Worm (Caenorhabditis elegans) whole organism, young adult: ENCODE results near the gene M70.2.

Experiments used
- B0019.2 ChIP-seq: fragments of 200-800 bp; sonication (Bioruptor generic); conservative IDR thresholded peaks from 2 replicates; pipeline ENCODE4 v1.3.6; 2022; ENCODE audit warnings: missing genetic modification reagents, missing genetic modification characterization, missing compliant biosample characterization
- B0261.1 ChIP-seq: sonication (generic microtip); optimal IDR thresholded peaks from 2 replicates; lab custom pipeline; 2016; ENCODE audit warnings: mild to moderate bottlenecking, missing genetic modification characterization, moderate library complexity, missing compliant biosample characterization
- C06A6.2 ChIP-seq: fragments of 200-800 bp; sonication (Bioruptor generic); conservative IDR thresholded peaks from 2 replicates; pipeline ENCODE4 v1.3.6; 2022; ENCODE audit warnings: missing genetic modification characterization, missing compliant biosample characterization
- F22D6.2 ChIP-seq: sonication (generic microtip); optimal IDR thresholded peaks from 2 replicates; lab custom pipeline; 2016; ENCODE audit warnings: mild to moderate bottlenecking, missing genetic modification characterization, missing compliant biosample characterization
- F33H1.4 ChIP-seq: fragments of 200-800 bp; sonication (Bioruptor generic); IDR thresholded peaks from 2 replicates; pipeline ENCODE4 v1.3.6; 2022; ENCODE audit warnings: missing genetic modification reagents, missing genetic modification characterization, missing compliant biosample characterization
- F39B2.1 ChIP-seq: fragments of 200-800 bp; sonication (Bioruptor generic); IDR thresholded peaks from 2 replicates; pipeline ENCODE4 v1.3.6; 2022; ENCODE audit warnings: missing genetic modification reagents, missing genetic modification characterization, missing compliant biosample characterization
- F49E8.2 ChIP-seq: sonication (generic microtip); optimal IDR thresholded peaks from 3 replicates; lab custom pipeline; 2017; ENCODE audit warnings: missing genetic modification characterization, mild to moderate bottlenecking, missing compliant biosample characterization, antibody characterized with exemption, moderate library complexity; ENCODE audit not compliant: insufficient read depth
- T26A5.8 ChIP-seq: sonication (generic microtip); optimal IDR thresholded peaks from 2 replicates; lab custom pipeline; 2016; ENCODE audit warnings: missing genetic modification characterization, missing compliant biosample characterization
- Y79H2A.3 ChIP-seq: fragments of 200-800 bp; sonication (Bioruptor generic); conservative IDR thresholded peaks from 2 replicates; pipeline ENCODE4 v1.3.6; 2022; ENCODE audit warnings: missing genetic modification reagents, missing genetic modification characterization, missing compliant biosample characterization
- ZK185.1 ChIP-seq: sonication (generic microtip); optimal IDR thresholded peaks from 2 replicates; lab custom pipeline; 2016; ENCODE audit warnings: mild to moderate bottlenecking, missing genetic modification characterization, missing compliant biosample characterization; ENCODE audit not compliant: poor library complexity, severe bottlenecking
- ama-1 ChIP-seq, 3 experiments: fragments of 150-350 bp in 1 of 3; sonication (generic microtip) in 2 of 3; optimal IDR thresholded peaks; 2 replicates each; lab custom pipeline; 2014 to 2018; ENCODE audit warnings: missing biosample characterization in 2 of 3, missing genetic modification characterization in 2 of 3, missing genetic modification reagents in 2 of 3
- atf-7 ChIP-seq: sonication (generic microtip); optimal IDR thresholded peaks from 2 replicates; lab custom pipeline; 2017; ENCODE audit warnings: mild to moderate bottlenecking, missing genetic modification characterization, missing compliant biosample characterization
- attf-3 ChIP-seq: fragments of 200-800 bp; sonication (Bioruptor generic); conservative IDR thresholded peaks from 2 replicates; pipeline ENCODE4 v1.3.6; 2022; ENCODE audit warnings: missing genetic modification reagents, missing genetic modification characterization, missing compliant biosample characterization
- bed-2 ChIP-seq: fragments of 200-800 bp; sonication (Bioruptor generic); IDR thresholded peaks from 2 replicates; pipeline ENCODE4 v1.3.6; 2022; ENCODE audit warnings: missing genetic modification reagents, missing genetic modification characterization, missing compliant biosample characterization
- die-1 ChIP-seq: sonication (generic microtip); optimal IDR thresholded peaks from 2 replicates; lab custom pipeline; 2016; ENCODE audit warnings: missing genotype, mild to moderate bottlenecking, missing genetic modification characterization, missing compliant biosample characterization
- egrh-3 ChIP-seq: fragments of 200-800 bp; sonication (Bioruptor generic); IDR thresholded peaks from 2 replicates; pipeline ENCODE4 v1.3.6; 2022; ENCODE audit warnings: missing genetic modification reagents, missing genetic modification characterization, missing compliant biosample characterization
- ekl-4 ChIP-seq: fragments of 200-800 bp; sonication (Bioruptor generic); IDR thresholded peaks from 2 replicates; pipeline ENCODE4 v1.3.6; 2022; ENCODE audit warnings: missing genetic modification reagents, missing genetic modification characterization, missing compliant biosample characterization
- fkh-3 ChIP-seq: sonication (generic microtip); optimal IDR thresholded peaks from 2 replicates; lab custom pipeline; 2016; ENCODE audit warnings: mild to moderate bottlenecking, missing genetic modification characterization, missing compliant biosample characterization
- him-1 ChIP-seq: sonication (generic microtip); optimal IDR thresholded peaks from 2 replicates; lab custom pipeline; 2016; ENCODE audit warnings: missing genotype, missing genetic modification reagents, missing genetic modification characterization, missing compliant biosample characterization
- lag-1 ChIP-seq: fragments of 200-800 bp; sonication (Bioruptor generic); IDR thresholded peaks from 2 replicates; pipeline ENCODE4 v1.3.6; 2022; ENCODE audit warnings: missing genetic modification reagents, missing genetic modification characterization, missing compliant biosample characterization
- let-526 ChIP-seq: fragments of 200-800 bp; sonication (Bioruptor generic); IDR thresholded peaks from 2 replicates; pipeline ENCODE4 v1.3.6; 2022; ENCODE audit warnings: missing genetic modification reagents, missing genetic modification characterization, missing compliant biosample characterization
- lin-54 ChIP-seq: fragments of 200-800 bp; sonication (Bioruptor generic); optimal IDR thresholded peaks from 2 replicates; lab custom pipeline; 2018; ENCODE audit warnings: mild to moderate bottlenecking, missing genetic modification characterization, missing compliant biosample characterization
- madf-6 ChIP-seq: fragments of 200-800 bp; sonication (Bioruptor generic); IDR thresholded peaks from 2 replicates; pipeline ENCODE4 v1.3.6; 2022; ENCODE audit warnings: missing genetic modification reagents, missing genetic modification characterization, missing compliant biosample characterization
- madf-8 ChIP-seq: fragments of 200-800 bp; sonication (Bioruptor generic); conservative IDR thresholded peaks from 2 replicates; pipeline ENCODE4 v1.3.6; 2022; ENCODE audit warnings: missing genetic modification reagents, missing genetic modification characterization, missing compliant biosample characterization
- mcd-1 ChIP-seq: fragments of 200-800 bp; sonication (Bioruptor generic); IDR thresholded peaks from 2 replicates; pipeline ENCODE4 v1.3.6; 2022; ENCODE audit warnings: missing genetic modification reagents, missing genetic modification characterization, missing compliant biosample characterization
- nhr-90 ChIP-seq: sonication (generic microtip); optimal IDR thresholded peaks from 2 replicates; lab custom pipeline; 2016; ENCODE audit warnings: missing genotype, mild to moderate bottlenecking, missing genetic modification characterization, missing compliant biosample characterization
- rpc-1 ChIP-seq, 2 experiments: fragments of 150-350 bp in 1 of 2; sonication (generic microtip) in 1 of 2; optimal IDR thresholded peaks; 2 replicates each; lab custom pipeline; 2014 to 2018; ENCODE audit warnings: missing biosample characterization in 1 of 2, missing genetic modification characterization in 1 of 2, missing genetic modification reagents in 1 of 2, missing genotype in 1 of 2
- snpc-1.1 ChIP-seq: sonication (generic microtip); optimal IDR thresholded peaks from 2 replicates; lab custom pipeline; 2017; ENCODE audit warnings: missing genetic modification characterization, mild to moderate bottlenecking, missing compliant biosample characterization, antibody characterized with exemption, moderate library complexity, missing genotype, missing genetic modification reagents; ENCODE audit not compliant: insufficient read depth
- snpc-3.4 ChIP-seq: sonication (generic microtip); optimal IDR thresholded peaks from 2 replicates; lab custom pipeline; 2017; ENCODE audit warnings: missing genetic modification characterization, mild to moderate bottlenecking, missing compliant biosample characterization, antibody characterized with exemption, moderate library complexity, missing genotype, missing genetic modification reagents
- sptf-2 ChIP-seq: fragments of 200-800 bp; sonication (Bioruptor generic); optimal IDR thresholded peaks from 2 replicates; lab custom pipeline; 2018; ENCODE audit warnings: mild to moderate bottlenecking, missing genetic modification characterization, missing compliant biosample characterization
- unc-62 ChIP-seq: fragments of 150-350 bp; optimal IDR thresholded peaks from 2 replicates; lab custom pipeline; 2014; ENCODE audit warnings: missing biosample characterization, missing genetic modification reagents, missing genetic modification characterization
- ztf-18 ChIP-seq: sonication (generic microtip); optimal IDR thresholded peaks from 2 replicates; lab custom pipeline; 2016; ENCODE audit warnings: missing genotype, mild to moderate bottlenecking, missing genetic modification characterization, missing compliant biosample characterization

M70.2 gene

DNA sequence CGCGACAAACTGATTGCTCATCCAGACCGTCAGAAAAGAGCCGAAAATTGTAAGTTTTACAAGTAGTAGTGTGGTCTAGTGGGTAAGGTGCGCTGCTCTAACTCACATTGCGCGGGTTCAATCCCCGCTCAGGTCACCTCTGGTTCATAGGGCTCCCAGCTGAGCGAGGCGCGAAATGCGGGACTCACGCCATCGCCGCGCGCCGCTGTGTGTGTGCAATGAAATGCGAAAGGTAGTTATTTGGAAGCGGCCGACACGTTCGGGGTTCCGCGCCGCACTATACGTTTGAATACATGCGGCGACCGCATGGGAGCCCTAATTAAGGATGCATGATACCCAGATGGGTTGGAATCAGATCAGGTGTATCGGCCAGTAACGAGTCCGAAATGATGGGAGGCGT, 3.3 kb downstream of the M70.2 start (continued):
- no peak for TF ChIP-seq atf-7 (tag; lab: Kevin White, UChicago)
- no peak for TF ChIP-seq T26A5.8 (tag; lab: Kevin White, UChicago)
- TF ChIP-seq let-526 (GFP tag; lab: Robert Waterston, UW) = no peak
- TF ChIP-seq Y79H2A.3 = no peak
- no peak for TF ChIP-seq fkh-3 (tag; lab: Kevin White, UChicago)
- peak; percentile 14 for TF ChIP-seq him-1 (tag; lab: Kevin White, UChicago)
- peak; percentile 69 for TF ChIP-seq snpc-1.1 (tag; lab: Kevin White, UChicago)
- no peak for TF ChIP-seq F49E8.2 (tag; lab: Kevin White, UChicago)
- TF ChIP-seq snpc-3.4 (tag; lab: Kevin White, UChicago) = no peak
- no peak for TF ChIP-seq F39B2.1 (GFP tag; lab: Robert Waterston, UW)
- TF ChIP-seq ZK185.1 (tag; lab: Kevin White, UChicago) = no peak
- no peak for TF ChIP-seq madf-6
- TF ChIP-seq mcd-1 (GFP tag; lab: Robert Waterston, UW) = peak; percentile 49; the same call in 1 of the 2 replicates
- TF ChIP-seq lag-1 = no peak
- TF ChIP-seq ztf-18 (tag; lab: Kevin White, UChicago) = no peak
- no peak for TF ChIP-seq rpc-1 (optimal IDR thresholded peaks at IDR 0.05; lab: Kevin White, UChicago)
- TF ChIP-seq rpc-1 (tag; optimal IDR thresholded peaks at IDR 0.05; lab: Kevin White, UChicago) = peak; percentile 40
- no peak for TF ChIP-seq die-1 (tag; lab: Kevin White, UChicago)
- TF ChIP-seq bed-2 (GFP tag; lab: Robert Waterston, UW) = no peak
- TF ChIP-seq, all 124 proteins: peak for 11

DNA sequence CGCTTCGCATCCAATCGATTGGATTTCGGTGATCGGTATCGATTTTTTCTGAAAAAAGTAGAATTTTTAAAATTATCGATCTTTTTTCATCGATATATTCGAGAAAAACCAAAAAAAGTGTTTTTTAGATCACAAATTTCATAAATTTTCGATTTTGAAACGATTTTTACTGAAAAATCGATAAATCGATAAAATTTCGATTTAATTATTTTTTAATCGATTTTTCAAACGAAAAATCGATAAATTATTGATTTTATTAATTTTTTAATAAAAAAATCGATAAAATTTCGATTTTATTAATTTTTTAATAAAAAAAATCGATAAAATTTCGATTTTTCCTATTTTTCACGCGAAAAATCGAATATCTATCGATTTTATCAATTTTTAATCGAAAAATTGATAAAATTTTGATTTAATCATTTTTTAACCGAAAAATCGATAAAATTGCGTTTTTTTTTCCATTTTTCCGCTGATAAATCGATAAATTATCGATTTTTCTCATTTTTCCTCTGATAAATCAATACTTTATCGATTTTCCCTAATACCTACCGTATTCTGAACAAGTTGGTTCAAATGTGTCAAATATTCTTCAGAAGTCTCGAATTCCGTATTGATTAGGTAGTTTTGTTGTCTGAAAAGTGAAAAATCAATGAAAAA, 10.7 kb downstream of the M70.2 start:
- TF ChIP-seq ekl-4 (GFP tag; lab: Robert Waterston, UW) = no peak
- no peak for TF ChIP-seq Y79H2A.3
- TF ChIP-seq let-526 (GFP tag; lab: Robert Waterston, UW) = no peak
- TF ChIP-seq, all 124 proteins: peak for 0

DNA sequence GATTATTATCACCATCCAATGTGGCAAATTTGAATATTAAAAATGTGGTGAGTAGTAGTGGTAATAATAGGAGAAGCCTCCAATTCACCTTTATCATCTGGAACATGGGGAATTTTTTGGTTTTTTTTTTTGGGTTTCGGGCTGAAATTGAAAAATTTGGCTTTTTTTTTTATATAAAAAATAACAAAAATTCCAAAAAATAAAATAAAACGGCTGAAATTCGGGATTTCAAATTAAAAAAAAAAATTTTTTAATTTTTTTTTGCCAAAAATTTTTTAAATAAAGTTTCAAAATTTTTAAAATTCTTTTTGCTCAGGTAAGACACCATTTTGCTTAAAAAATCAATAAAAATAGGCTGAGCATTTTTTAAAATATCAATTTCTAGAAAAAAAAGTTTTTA, 20.7 kb downstream of the M70.2 start, which contains the start of gene famp-1:
TSS of gene famp-1 (minus strand) at position 101 of the 400 bp plus-strand sequence.
- no peak for TF ChIP-seq C06A6.2
- TF ChIP-seq lag-1 = no peak
- TF ChIP-seq madf-8 (GFP tag; lab: Robert Waterston, UW) = no peak
- TF ChIP-seq unc-62 (GFP tag; lab: Kevin White, UChicago) = no peak
- no peak for TF ChIP-seq B0261.1
- TF ChIP-seq ama-1 (optimal IDR thresholded peaks at IDR 0.05; lab: Kevin White, UChicago) = no peak
- TF ChIP-seq ama-1 (GFP tag; optimal IDR thresholded peaks at IDR 0.05; lab: Kevin White, UChicago) = no peak
- no peak for TF ChIP-seq nhr-90
- TF ChIP-seq B0019.2 (GFP tag; lab: Robert Waterston, UW) = no peak
- TF ChIP-seq attf-3 = no peak
- TF ChIP-seq F22D6.2 (tag; lab: Kevin White, UChicago) = no peak
- TF ChIP-seq sptf-2 (GFP tag; lab: Kevin White, UChicago) = no peak
- no peak for TF ChIP-seq egrh-3 (GFP tag; lab: Robert Waterston, UW)

DNA sequence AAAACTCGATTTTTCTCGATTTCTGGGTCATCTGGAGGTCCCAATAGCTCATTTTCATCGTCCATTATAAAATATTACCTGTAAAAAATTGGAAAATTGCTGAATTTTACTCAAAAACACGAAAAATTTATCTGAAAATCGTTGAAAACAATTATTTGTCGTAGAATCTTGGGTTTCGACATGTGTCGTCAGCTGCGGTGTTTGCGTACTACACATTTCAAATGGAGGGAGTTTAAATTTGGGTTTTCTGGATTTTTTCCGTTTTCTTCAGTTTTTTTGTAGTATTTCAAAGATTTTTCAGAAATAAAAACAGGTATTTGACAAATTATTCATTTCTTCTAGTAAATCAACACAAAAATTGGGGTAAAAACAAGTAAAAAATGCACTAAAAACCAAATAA, 32.7 kb downstream of the M70.2 start, which contains the start of gene M70.5:
TSS of gene M70.5 (minus strand) at position 78 of the 400 bp plus-strand sequence.
- TF ChIP-seq F33H1.4 (GFP tag; lab: Robert Waterston, UW) = peak; percentile 62
- TF ChIP-seq mcd-1 (GFP tag; lab: Robert Waterston, UW) = peak; percentile 53; the same call in 1 of the 2 replicates
- TF ChIP-seq lin-54 (GFP tag; lab: Kevin White, UChicago) = peak; percentile 61
